Fruit fly (Drosophila melanogaster) whole organism, embryonic: ENCODE results near the gene foxo.

Source experiments
- CG10147 ChIP-seq: fragments of 200-800 bp; sonication (Bioruptor generic); optimal IDR thresholded peaks from 2 replicates; lab custom pipeline; 2019; ENCODE audit warnings: missing biosample characterization, mild to moderate bottlenecking, missing genetic modification characterization, moderate library complexity
- CG10431 ChIP-seq: fragments of 200-800 bp; sonication (Bioruptor generic); optimal IDR thresholded peaks from 3 replicates; lab custom pipeline; 2018; ENCODE audit warnings: missing biosample characterization, mild to moderate bottlenecking, missing genetic modification characterization
- CG10462 ChIP-seq: fragments of 200-800 bp; sonication (Bioruptor generic); optimal IDR thresholded peaks from 2 replicates; lab custom pipeline; 2016; ENCODE audit warnings: missing biosample characterization, missing genetic modification characterization
- CG10543 ChIP-seq: fragments of 200-800 bp; sonication (Bioruptor generic); optimal IDR thresholded peaks from 3 replicates; lab custom pipeline; 2017; ENCODE audit warnings: missing biosample characterization, mild to moderate bottlenecking, missing genetic modification characterization, moderate library complexity
- CG10654 ChIP-seq: fragments of 200-800 bp; sonication (Bioruptor generic); optimal IDR thresholded peaks from 2 replicates; lab custom pipeline; 2016; ENCODE audit warnings: missing biosample characterization, missing genetic modification characterization
- CG3065 ChIP-seq: fragments of 200-800 bp; sonication (Bioruptor generic); optimal IDR thresholded peaks from 2 replicates; lab custom pipeline; 2016; ENCODE audit warnings: missing biosample characterization, missing genetic modification characterization
- CG31441 ChIP-seq: fragments of 200-800 bp; sonication (Bioruptor generic); IDR thresholded peaks from 2 replicates; pipeline ENCODE4 v1.3.6; 2022; ENCODE audit warnings: missing biosample characterization, missing genetic modification characterization
- CG34376 ChIP-seq: fragments of 200-800 bp; sonication (Bioruptor generic); optimal IDR thresholded peaks from 2 replicates; lab custom pipeline; 2018; ENCODE audit warnings: missing biosample characterization, mild to moderate bottlenecking, missing genetic modification characterization
- CG4424 ChIP-seq: fragments of 200-800 bp; sonication (Bioruptor generic); optimal IDR thresholded peaks from 3 replicates; lab custom pipeline; 2016; ENCODE audit warnings: missing biosample characterization, missing genetic modification characterization
- CG6683 ChIP-seq: fragments of 200-800 bp; sonication (Bioruptor generic); optimal IDR thresholded peaks from 2 replicates; lab custom pipeline; 2017; ENCODE audit warnings: missing biosample characterization, mild to moderate bottlenecking, missing genetic modification characterization, missing genetic modification reagents
- CG6791 ChIP-seq: fragments of 200-800 bp; sonication (Bioruptor generic); IDR thresholded peaks from 3 replicates; pipeline ENCODE4 v1.3.6; 2022; ENCODE audit warnings: missing biosample characterization, missing genetic modification characterization; ENCODE audit not compliant: partially characterized antibody
- CG7839 ChIP-seq: fragments of 200-800 bp; sonication (Bioruptor generic); optimal IDR thresholded peaks from 3 replicates; lab custom pipeline; 2018; ENCODE audit warnings: missing biosample characterization, mild to moderate bottlenecking, missing genetic modification characterization, moderate library complexity
- CG8281 ChIP-seq: fragments of 200-800 bp; sonication (Bioruptor generic); optimal IDR thresholded peaks from 2 replicates; lab custom pipeline; 2018; ENCODE audit warnings: missing biosample characterization, mild to moderate bottlenecking, missing genetic modification characterization, moderate library complexity
- D19A ChIP-seq: fragments of 200-800 bp; optimal IDR thresholded peaks from 3 replicates; lab custom pipeline; 2019; ENCODE audit warnings: missing biosample characterization, mild to moderate bottlenecking, missing genetic modification characterization, moderate library complexity
- Ets97D ChIP-seq: fragments of 200-800 bp; sonication (Bioruptor generic); optimal IDR thresholded peaks from 3 replicates; lab custom pipeline; 2016; ENCODE audit warnings: missing biosample characterization, missing genetic modification characterization
- Lhr ChIP-seq: fragments of 200-800 bp; sonication (Bioruptor generic); optimal IDR thresholded peaks from 3 replicates; lab custom pipeline; 2017; ENCODE audit warnings: mild to moderate bottlenecking, missing biosample characterization, missing genetic modification reagents, missing genetic modification characterization
- Med ChIP-seq: fragments of 200-800 bp; sonication (Bioruptor generic); peaks from one replicate; lab custom pipeline; 2016; ENCODE audit warnings: missing biosample characterization, missing genetic modification characterization, mild to moderate bottlenecking, inconsistent platforms, moderate library complexity
- Meics ChIP-seq: fragments of 200-800 bp; sonication (Bioruptor generic); optimal IDR thresholded peaks from 2 replicates; lab custom pipeline; 2017; ENCODE audit warnings: missing biosample characterization, mild to moderate bottlenecking, missing genetic modification characterization
- Nf-YC ChIP-seq: fragments of 200-800 bp; optimal IDR thresholded peaks from 3 replicates; lab custom pipeline; 2019; ENCODE audit warnings: missing biosample characterization, mild to moderate bottlenecking, missing genetic modification characterization, moderate library complexity
- Oli ChIP-seq: fragments of 200-800 bp; sonication (Bioruptor generic); optimal IDR thresholded peaks from 2 replicates; lab custom pipeline; 2018; ENCODE audit warnings: missing biosample characterization, mild to moderate bottlenecking, missing genetic modification characterization, moderate library complexity
- PHDP ChIP-seq: fragments of 200-800 bp; sonication (Bioruptor generic); optimal IDR thresholded peaks from 3 replicates; lab custom pipeline; 2018; ENCODE audit warnings: missing biosample characterization, mild to moderate bottlenecking, missing genetic modification characterization, moderate library complexity
- Sin3A ChIP-seq: fragments of >200 bp; optimal IDR thresholded peaks from 2 replicates; lab custom pipeline; 2018
- Trl ChIP-seq, 3 experiments: fragments of >200 bp in 2 of 3; fragments of 200-800 bp in 1 of 3; sonication (Bioruptor generic) in 1 of 3; optimal IDR thresholded peaks; 2 replicates in 1 of 3; 3 replicates in 2 of 3; lab custom pipeline; 2016 to 2017; ENCODE audit warnings: missing biosample characterization in 1 of 3, missing genetic modification characterization in 1 of 3
- YL-1 ChIP-seq: fragments of 200-800 bp; sonication (Bioruptor generic); optimal IDR thresholded peaks from 3 replicates; lab custom pipeline; 2017; ENCODE audit warnings: missing biosample characterization, mild to moderate bottlenecking, missing genetic modification characterization
- crol ChIP-seq: fragments of 200-800 bp; sonication (Bioruptor generic); IDR thresholded peaks from 2 replicates; pipeline ENCODE4 v1.3.6; 2022; ENCODE audit warnings: missing biosample characterization, missing genetic modification characterization
- cwo ChIP-seq: fragments of 200-800 bp; sonication (Bioruptor generic); optimal IDR thresholded peaks from 3 replicates; lab custom pipeline; 2017; ENCODE audit warnings: missing biosample characterization, missing genetic modification characterization, mild to moderate bottlenecking, moderate library complexity, missing genetic modification reagents
- dan ChIP-seq: fragments of 200-800 bp; sonication (Bioruptor generic); IDR thresholded peaks from 2 replicates; pipeline ENCODE4 v1.3.6; 2022; ENCODE audit warnings: missing biosample characterization, missing genetic modification characterization
- ems ChIP-seq: fragments of 200-800 bp; sonication (Bioruptor generic); optimal IDR thresholded peaks from 3 replicates; lab custom pipeline; 2016; ENCODE audit warnings: missing biosample characterization, missing genetic modification characterization
- fd3F ChIP-seq: fragments of 200-800 bp; sonication (Bioruptor generic); optimal IDR thresholded peaks from 2 replicates; lab custom pipeline; 2018; ENCODE audit warnings: missing biosample characterization, mild to moderate bottlenecking, missing genetic modification characterization, moderate library complexity
- gcm ChIP-seq: fragments of 200-800 bp; sonication (Bioruptor generic); optimal IDR thresholded peaks from 2 replicates; lab custom pipeline; 2019; ENCODE audit warnings: missing biosample characterization, mild to moderate bottlenecking, missing genetic modification characterization, moderate library complexity
- jing ChIP-seq: fragments of 200-800 bp; sonication (Bioruptor generic); optimal IDR thresholded peaks from 2 replicates; lab custom pipeline; 2018; ENCODE audit warnings: missing biosample characterization, mild to moderate bottlenecking, missing genetic modification characterization
- lab ChIP-seq: fragments of 200-800 bp; sonication (Bioruptor generic); optimal IDR thresholded peaks from 3 replicates; lab custom pipeline; 2017; ENCODE audit warnings: missing biosample characterization, missing genetic modification characterization, mild to moderate bottlenecking, moderate library complexity, missing genetic modification reagents
- otp ChIP-seq: fragments of 200-800 bp; sonication (Bioruptor generic); IDR thresholded peaks from 3 replicates; pipeline ENCODE4, ENCODE4 v1.3.6; 2022; ENCODE audit warnings: missing biosample characterization, missing genetic modification characterization
- pfk ChIP-seq: fragments of 200-800 bp; sonication (Bioruptor generic); optimal IDR thresholded peaks from 2 replicates; lab custom pipeline; 2018; ENCODE audit warnings: missing biosample characterization, mild to moderate bottlenecking, missing genetic modification characterization, moderate library complexity
- pho ChIP-seq: fragments of 200-800 bp; sonication (Bioruptor generic); optimal IDR thresholded peaks from 2 replicates; lab custom pipeline; 2016; ENCODE audit warnings: missing biosample characterization, missing genetic modification characterization
- sd ChIP-seq: fragments of 200-800 bp; sonication (Bioruptor generic); optimal IDR thresholded peaks from 3 replicates; lab custom pipeline; 2018; ENCODE audit warnings: missing biosample characterization, mild to moderate bottlenecking, missing genetic modification characterization, moderate library complexity
- sr ChIP-seq: fragments of 200-800 bp; sonication (Bioruptor generic); IDR thresholded peaks from 3 replicates; pipeline ENCODE4 v1.3.6; 2022; ENCODE audit warnings: missing biosample characterization, missing genetic modification characterization
- stc ChIP-seq: fragments of 200-800 bp; sonication (Bioruptor generic); IDR thresholded peaks from 2 replicates; pipeline ENCODE4 v1.3.6; 2022; ENCODE audit warnings: missing biosample characterization, missing genetic modification characterization
- vnd ChIP-seq: fragments of 200-800 bp; sonication (Bioruptor generic); IDR thresholded peaks from 3 replicates; pipeline ENCODE4 v1.3.6; 2022; ENCODE audit warnings: missing biosample characterization, missing genetic modification characterization; ENCODE audit not compliant: partially characterized antibody
- wor ChIP-seq: fragments of 200-800 bp; sonication (Bioruptor generic); IDR thresholded peaks from 2 replicates; pipeline ENCODE4 v1.3.6; 2022; ENCODE audit warnings: missing biosample characterization, missing genetic modification characterization

Gene foxo

DNA sequence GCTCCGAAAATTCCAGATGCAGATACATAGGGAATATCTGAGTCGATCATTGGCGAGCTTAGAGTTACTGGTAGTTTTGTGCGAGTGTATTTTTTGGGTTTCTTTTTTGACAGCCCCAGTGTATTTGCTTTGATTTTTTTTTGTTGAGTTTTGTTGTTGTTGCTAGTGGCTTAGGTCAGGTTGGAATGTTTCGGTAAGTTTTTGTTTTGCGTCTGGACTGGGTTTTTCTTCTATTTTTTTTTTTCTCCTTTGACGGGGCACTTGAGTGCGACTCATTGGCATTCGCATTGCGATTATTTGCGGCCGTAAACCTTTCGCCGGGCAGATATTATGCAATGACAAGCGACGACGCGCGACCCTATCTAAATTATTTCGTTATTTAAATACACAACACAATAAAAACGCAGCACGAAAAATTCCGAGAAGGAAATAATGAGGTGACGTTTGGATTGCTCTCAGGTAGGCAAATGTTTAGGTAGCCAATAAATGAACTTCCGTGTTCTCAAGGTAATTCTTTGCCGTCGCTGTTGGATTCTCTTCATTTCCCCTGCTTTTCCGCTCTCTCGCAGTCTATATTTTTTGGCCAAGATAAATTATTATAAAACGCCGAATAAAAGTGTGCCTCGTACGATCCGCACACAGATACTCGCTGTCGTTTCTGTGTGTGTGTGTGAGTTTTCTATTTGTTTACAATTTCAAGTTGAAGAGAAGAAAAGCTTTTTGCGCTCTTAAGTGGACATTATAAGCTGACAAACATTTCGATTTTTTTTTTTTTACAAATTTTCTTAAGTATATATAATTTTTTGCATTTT is 7.6 kb downstream of the foxo start (continued):
- TF ChIP-seq CG10431 (GFP tag; lab: Kevin White, UChicago) (no peak), otp (GFP tag; lab: Robert Waterston, UW) (no peak), vnd (GFP tag; lab: Robert Waterston, UW) (no peak), Lhr (GFP tag; lab: Kevin White, UChicago) (no peak), YL-1 (GFP tag; lab: Kevin White, UChicago) (no peak), Oli (tag; lab: Kevin White, UChicago) (no peak)
- TF ChIP-seq, all 482 proteins: peak for 32

DNA sequence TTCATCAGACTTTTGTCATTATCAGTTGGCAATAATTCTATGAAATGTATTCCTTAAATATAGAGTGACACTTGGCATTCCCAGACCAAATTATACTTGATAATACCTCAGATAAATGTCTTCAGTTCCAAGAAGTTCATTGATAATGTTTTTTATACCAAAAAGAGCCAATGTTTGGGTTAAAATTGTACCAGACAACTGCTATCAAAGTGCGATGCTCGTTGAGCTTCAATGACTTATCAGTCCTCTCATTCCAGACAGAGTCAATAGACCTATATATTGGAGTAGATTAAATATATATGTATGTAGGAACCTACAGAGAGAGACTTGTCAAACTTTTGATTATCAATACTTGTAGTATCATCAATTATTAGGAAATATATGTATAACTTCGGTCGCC is 8.5 kb downstream of the foxo start:
- TF ChIP-seq CG4424, result no peak
- TF ChIP-seq CG34376 (GFP tag; lab: Kevin White, UChicago), result peak; percentile 35
- no peak for TF ChIP-seq jing (GFP tag; lab: Kevin White, UChicago)
- peak; percentile 42 for TF ChIP-seq CG8281 (tag; lab: Kevin White, UChicago)

DNA sequence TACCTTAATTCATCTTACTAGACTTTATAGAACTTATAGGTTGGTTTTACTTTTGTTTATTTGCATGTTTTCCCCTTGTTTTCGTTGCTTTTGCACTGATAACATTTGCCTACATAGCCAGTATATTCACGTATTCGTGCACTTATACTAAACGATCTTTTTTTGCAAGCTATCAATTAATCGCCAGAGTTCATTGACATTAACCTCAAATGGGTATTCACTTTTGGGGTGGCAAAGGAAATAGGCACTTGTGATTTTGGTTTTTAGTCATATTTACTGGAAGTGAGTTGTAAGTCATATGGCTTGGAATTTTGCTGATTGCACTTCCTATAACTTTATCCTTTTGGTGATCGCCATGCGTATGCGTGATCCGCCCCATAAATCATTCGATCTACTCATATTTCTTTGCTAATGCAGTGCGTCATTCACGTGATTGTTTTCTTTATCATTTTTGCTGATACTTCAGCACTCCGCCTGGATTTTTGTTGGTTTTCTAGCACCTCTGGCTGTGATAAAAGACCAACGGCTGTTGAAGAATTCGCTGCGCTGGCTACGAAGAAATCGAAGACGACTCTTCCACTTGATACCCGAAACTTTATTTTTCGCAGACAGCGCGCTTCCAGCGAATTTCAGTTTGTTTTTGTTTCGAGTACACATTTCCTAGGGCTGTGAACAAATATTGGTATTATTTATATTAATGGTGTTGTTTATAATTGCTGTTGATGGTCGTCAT is 11.3 kb downstream of the foxo start:
- TF ChIP-seq Med (GFP tag; lab: Kevin White, UChicago) (peak; percentile 32), cwo (GFP tag; lab: Kevin White, UChicago) (peak; percentile 14), wor (GFP tag; lab: Robert Waterston, UW) (no peak)

DNA sequence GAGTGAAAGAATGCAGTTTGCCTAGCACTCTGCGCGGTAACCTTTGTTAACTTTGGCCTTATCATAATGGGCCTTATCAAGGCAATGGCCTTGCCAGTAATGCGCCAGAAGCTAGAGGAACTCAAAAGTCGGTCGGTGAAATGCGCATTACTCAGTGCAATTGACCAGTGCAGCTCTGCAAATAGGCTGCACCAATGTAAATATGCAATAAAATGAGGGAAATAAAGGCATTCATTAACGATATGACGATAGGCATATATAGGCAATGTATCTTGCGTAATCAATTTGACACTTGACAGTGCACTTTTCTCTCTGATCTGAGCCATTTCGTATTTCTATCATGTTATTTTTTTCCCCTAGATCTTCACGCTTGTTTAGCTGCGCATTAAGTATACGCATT is 13.4 kb downstream of the foxo start:
- no peak for TF ChIP-seq CG10462 (GFP tag; lab: Kevin White, UChicago)
- no peak for TF ChIP-seq fd3F
- TF ChIP-seq sr (GFP tag; lab: Robert Waterston, UW), result no peak
- TF ChIP-seq Trl (optimal IDR thresholded peaks at IDR 0.05; lab: Kevin White, UChicago), result no peak
- no peak for TF ChIP-seq Trl (GFP tag; optimal IDR thresholded peaks at IDR 0.05; lab: Kevin White, UChicago)
- no peak for TF ChIP-seq PHDP (tag; lab: Kevin White, UChicago)

DNA sequence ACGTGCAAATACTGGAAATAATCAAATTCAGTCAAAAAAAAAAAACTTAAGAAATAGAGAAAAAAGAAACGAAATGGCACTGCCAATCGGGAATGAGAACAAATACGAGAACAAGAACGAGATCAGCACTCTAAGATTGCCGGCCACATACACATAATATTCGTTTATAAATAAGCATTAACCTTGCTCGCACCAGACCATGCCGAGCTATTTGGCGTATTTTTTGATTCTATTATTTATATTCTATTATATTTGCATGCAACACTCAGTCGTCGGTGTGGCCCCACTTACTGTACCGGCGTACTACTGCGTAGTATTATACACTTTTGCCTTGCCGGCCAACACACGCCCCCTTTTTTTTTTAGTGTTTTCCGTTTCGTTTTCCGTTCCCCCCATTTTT is 13.9 kb downstream of the foxo start:
- TF ChIP-seq CG10654, result no peak
- TF ChIP-seq CG6791 (GFP tag; lab: Robert Waterston, UW), result no peak
- TF ChIP-seq lab (GFP tag; lab: Kevin White, UChicago), result peak; percentile 24
- TF ChIP-seq CG7839 (tag; lab: Kevin White, UChicago), result no peak
- no peak for TF ChIP-seq pho (GFP tag; lab: Kevin White, UChicago)
- TF ChIP-seq CG3065 (GFP tag; lab: Kevin White, UChicago), result no peak
- no peak for TF ChIP-seq dan
- peak; percentile 45 for TF ChIP-seq CG10543 (GFP tag; lab: Kevin White, UChicago)
- no peak for TF ChIP-seq Ets97D (GFP tag; lab: Kevin White, UChicago)
- no peak for TF ChIP-seq CG6683 (GFP tag; lab: Kevin White, UChicago)
- TF ChIP-seq stc (GFP tag; lab: Robert Waterston, UW), result 0 out of 2 replicates have a peak, but pooled peaks have one; percentile 16
- TF ChIP-seq crol (GFP tag; lab: Robert Waterston, UW), result no peak
- peak; percentile 9 for TF ChIP-seq pfk (GFP tag; lab: Kevin White, UChicago)
- no peak for TF ChIP-seq ems (GFP tag; lab: Kevin White, UChicago)
- TF ChIP-seq cwo (GFP tag; lab: Kevin White, UChicago), result peak; percentile 28
- TF ChIP-seq Sin3A (lab: Kevin White, UChicago), result no peak
- 0 out of 2 replicates have a peak, but pooled peaks have one; percentile 8 for TF ChIP-seq CG31441 (GFP tag; lab: Robert Waterston, UW)
- peak; percentile 1 for TF ChIP-seq Meics
- TF ChIP-seq Trl (optimal IDR thresholded peaks at IDR 0.05; lab: Kevin White, UChicago), result no peak
- TF ChIP-seq Trl (GFP tag; optimal IDR thresholded peaks at IDR 0.05; lab: Kevin White, UChicago), result no peak
- TF ChIP-seq D19A (tag; lab: Kevin White, UChicago), result peak; percentile 12
- no peak for TF ChIP-seq CG10147 (GFP tag; lab: Kevin White, UChicago)
- no peak for TF ChIP-seq gcm (GFP tag; lab: Kevin White, UChicago)
- peak; percentile 11 for TF ChIP-seq sd
- no peak for TF ChIP-seq Nf-YC (tag; lab: Kevin White, UChicago)
